Fruit fly (Drosophila melanogaster): ENCODE data around the gene ACXA.

DNA sequence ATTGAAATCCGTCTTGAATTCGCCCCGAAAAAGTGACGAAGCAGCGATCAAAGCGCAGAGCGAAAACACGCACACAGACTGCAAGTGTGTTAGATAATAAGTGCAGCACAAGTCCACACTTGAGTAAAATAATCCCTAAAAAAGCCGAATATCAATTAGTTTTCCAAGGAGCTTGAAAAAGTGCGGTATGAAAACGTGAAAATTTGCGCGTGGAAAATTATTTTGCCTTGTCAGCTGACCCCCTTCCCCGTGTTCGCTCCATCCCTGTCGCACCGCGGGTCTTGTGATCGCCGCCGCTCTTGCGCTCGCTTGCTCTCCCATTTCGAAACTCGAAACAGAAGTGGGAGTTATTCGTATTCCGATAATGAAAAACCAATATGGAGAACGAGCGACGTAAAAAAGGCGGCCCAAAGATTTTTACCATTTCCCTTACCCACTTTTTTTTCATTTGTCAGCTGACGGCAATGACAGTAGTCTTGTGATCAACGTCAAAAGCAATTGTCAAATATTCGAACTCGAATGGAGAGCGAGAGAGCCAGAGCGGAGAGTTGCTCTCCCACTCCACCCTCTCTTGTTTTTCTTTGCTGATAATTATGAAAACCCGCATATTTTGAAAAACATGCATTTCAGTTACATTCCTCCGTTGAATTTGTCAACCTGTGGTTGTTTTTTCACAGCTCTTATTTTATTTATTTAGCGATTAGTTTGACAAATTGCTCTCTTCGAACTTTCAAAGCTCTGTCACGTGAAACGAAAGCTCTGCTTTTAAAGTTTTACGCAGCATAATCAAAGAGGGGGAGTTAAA is 53.9 kb downstream of the ACXA start:
- no peak for TF ChIP-seq psq (optimal IDR thresholded peaks at IDR 0.05)
- TF ChIP-seq pan (optimal IDR thresholded peaks at IDR 0.05) = no peak
- TF ChIP-seq EcR (GFP tag; optimal IDR thresholded peaks at IDR 0.05) = no peak
- no peak for TF ChIP-seq CG8478 (optimal IDR thresholded peaks at IDR 0.05)
- peak; percentile 34 for TF ChIP-seq Dll (optimal IDR thresholded peaks at IDR 0.05)
